Worm (Caenorhabditis elegans): ENCODE measurements around the gene ints-7.

DNA sequence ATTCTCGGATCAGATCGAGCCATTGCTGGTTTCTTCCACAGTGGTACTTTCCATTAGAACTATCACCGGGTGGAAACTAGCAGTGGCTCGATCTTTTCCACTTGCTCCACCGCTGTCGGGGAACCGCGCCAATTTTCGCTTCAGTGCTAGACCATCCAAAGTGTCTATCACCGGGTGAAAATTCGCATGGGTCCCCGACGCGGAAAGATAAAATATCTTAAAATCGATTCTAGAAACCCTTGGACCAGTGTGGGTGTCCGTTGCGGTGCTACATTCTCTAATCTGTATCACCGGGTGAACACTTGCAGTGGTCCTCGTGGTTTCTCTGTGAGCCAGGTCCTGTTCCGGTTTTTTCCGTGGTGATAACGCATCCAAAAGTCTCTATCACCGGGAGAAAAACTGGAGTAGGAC lies 45.0 kb upstream of the ints-7 start:
- TF ChIP-seq ceh-82 (tag; optimal IDR thresholded peaks at IDR 0.05) (no peak), aly-2 (tag; optimal IDR thresholded peaks at IDR 0.05) (no peak), ztf-11 (tag; optimal IDR thresholded peaks at IDR 0.05) (no peak), unc-62 (GFP tag; optimal IDR thresholded peaks at IDR 0.05) (no peak)

Data from whole organism, L2 larva.